Worm (Caenorhabditis elegans) whole organism, L4 larva: ENCODE results near the gene xpo-1.

ENCODE experiments used
- D1046.2 ChIP-seq: fragments of 200-800 bp; sonication (Bioruptor generic); IDR thresholded peaks from 2 replicates; pipeline ENCODE4 v1.3.6; 2022; ENCODE audit warnings: missing genetic modification characterization, missing compliant biosample characterization
- F44E2.7 ChIP-seq: fragments of 200-800 bp; sonication (Bioruptor generic); IDR thresholded peaks from 2 replicates; pipeline ENCODE4 v2.1.2; 2022; ENCODE audit warnings: missing genetic modification characterization, missing compliant biosample characterization
- F49E8.2 ChIP-seq: sonication (generic microtip); optimal IDR thresholded peaks from 2 replicates; lab custom pipeline; 2016; ENCODE audit warnings: missing compliant biosample characterization, mild to moderate bottlenecking, missing genetic modification characterization, borderline replicate concordance
- Y5F2A.4 ChIP-seq: fragments of 200-800 bp; sonication (Bioruptor generic); optimal IDR thresholded peaks from 2 replicates; lab custom pipeline; 2018; ENCODE audit warnings: mild to moderate bottlenecking, missing genetic modification characterization, missing compliant biosample characterization
- ama-1 ChIP-seq: fragments of 150-350 bp; optimal IDR thresholded peaks from 2 replicates; lab custom pipeline; 2014; ENCODE audit warnings: inconsistent platforms, mixed read lengths
- arid-1 ChIP-seq: fragments of 200-800 bp; sonication (Bioruptor generic); conservative IDR thresholded peaks from 2 replicates; pipeline ENCODE4 v1.3.6; 2022; ENCODE audit warnings: missing genetic modification reagents, missing genetic modification characterization, missing compliant biosample characterization
- ceh-28 ChIP-seq: fragments of 150-350 bp; optimal IDR thresholded peaks from 2 replicates; lab custom pipeline; 2014; ENCODE audit warnings: missing biosample characterization, missing genetic modification reagents, missing genetic modification characterization
- daf-12 ChIP-seq: fragments of 150-350 bp; optimal IDR thresholded peaks from 2 replicates; lab custom pipeline; 2014; ENCODE audit warnings: missing biosample characterization, missing genetic modification reagents, missing genetic modification characterization
- fkh-10 ChIP-seq: fragments of 150-350 bp; optimal IDR thresholded peaks from 2 replicates; lab custom pipeline; 2014; ENCODE audit warnings: missing biosample characterization, missing genetic modification reagents, missing genetic modification characterization
- hlh-11 ChIP-seq: fragments of 200-800 bp; sonication (Bioruptor generic); optimal IDR thresholded peaks from 2 replicates; lab custom pipeline; 2018; ENCODE audit warnings: mild to moderate bottlenecking, missing genetic modification characterization, missing compliant biosample characterization
- hlh-30 ChIP-seq: sonication (generic microtip); optimal IDR thresholded peaks from 2 replicates; lab custom pipeline; 2017; ENCODE audit warnings: antibody characterized with exemption, mild to moderate bottlenecking, missing genetic modification characterization, missing compliant biosample characterization; ENCODE audit not compliant: insufficient read depth
- hmg-1.1 ChIP-seq: fragments of 200-800 bp; sonication (Bioruptor generic); IDR thresholded peaks from 2 replicates; pipeline ENCODE4 v1.3.6; 2022; ENCODE audit warnings: missing genetic modification reagents, missing genetic modification characterization, missing compliant biosample characterization
- lim-7 ChIP-seq: fragments of 200-800 bp; sonication (Bioruptor generic); IDR thresholded peaks from 2 replicates; pipeline ENCODE4 v1.3.6; 2022; ENCODE audit warnings: missing genetic modification characterization, missing compliant biosample characterization
- lin-1 ChIP-seq: fragments of 200-800 bp; sonication (Bioruptor generic); IDR thresholded peaks from 2 replicates; pipeline ENCODE4 v1.3.6; 2022; ENCODE audit warnings: missing genetic modification reagents, missing genetic modification characterization, missing compliant biosample characterization
- lin-39 ChIP-seq: fragments of 150-350 bp; optimal IDR thresholded peaks from 2 replicates; lab custom pipeline; 2014; ENCODE audit warnings: missing biosample characterization, missing genetic modification reagents, missing genetic modification characterization
- lsy-2 ChIP-seq, 2 experiments: fragments of 150-350 bp in 1 of 2; sonication (generic microtip) in 1 of 2; optimal IDR thresholded peaks; 2 replicates each; lab custom pipeline; 2014 to 2017; ENCODE audit warnings: missing biosample characterization in 2 of 2, missing genetic modification characterization in 2 of 2
- madf-9 ChIP-seq: fragments of 200-800 bp; sonication (Bioruptor generic); conservative IDR thresholded peaks from 2 replicates; pipeline ENCODE4 v1.3.6; 2022; ENCODE audit warnings: missing genetic modification reagents, missing genetic modification characterization, missing compliant biosample characterization
- mdl-1 ChIP-seq, 2 experiments: fragments of 150-350 bp in 1 of 2; sonication (generic microtip) in 1 of 2; optimal IDR thresholded peaks; 2 replicates each; lab custom pipeline; 2014 to 2017; ENCODE audit warnings: missing biosample characterization in 2 of 2, missing genetic modification characterization in 2 of 2
- mep-1 ChIP-seq: fragments of 150-350 bp; sonication (generic microtip); optimal IDR thresholded peaks from 3 replicates; lab custom pipeline; 2014; ENCODE audit warnings: missing biosample characterization, missing genetic modification characterization
- mxl-3 ChIP-seq: fragments of 200-800 bp; sonication (Bioruptor generic); optimal IDR thresholded peaks from 2 replicates; lab custom pipeline; 2018; ENCODE audit warnings: mild to moderate bottlenecking, missing genetic modification characterization, missing compliant biosample characterization
- nhr-11 ChIP-seq: fragments of 150-350 bp; optimal IDR thresholded peaks from 2 replicates; lab custom pipeline; 2014; ENCODE audit warnings: missing biosample characterization, missing genetic modification characterization
- nhr-28 ChIP-seq: fragments of 150-350 bp; optimal IDR thresholded peaks from 2 replicates; lab custom pipeline; 2014; ENCODE audit warnings: missing biosample characterization, missing genetic modification characterization
- nhr-41 ChIP-seq: fragments of 200-800 bp; sonication (Bioruptor generic); IDR thresholded peaks from 2 replicates; pipeline ENCODE4 v1.3.6; 2022; ENCODE audit warnings: missing genetic modification reagents, missing genetic modification characterization, missing compliant biosample characterization
- pha-4 ChIP-seq, 2 experiments: fragments of 150-350 bp in 1 of 2; fragments of 200-800 bp in 1 of 2; sonication (Bioruptor generic) in 1 of 2; IDR thresholded peaks in 1 of 2; optimal IDR thresholded peaks in 1 of 2; 2 replicates each; pipeline versions ENCODE4 v1.3.6 to Lab custom; 2014 to 2022; ENCODE audit warnings: missing genetic modification characterization in 2 of 2, missing genetic modification reagents in 2 of 2, missing biosample characterization in 1 of 2, missing compliant biosample characterization in 1 of 2
- php-3 ChIP-seq: fragments of 200-800 bp; sonication (Bioruptor generic); IDR thresholded peaks from 2 replicates; pipeline ENCODE4 v1.3.6; 2022; ENCODE audit warnings: missing genetic modification reagents, missing genetic modification characterization, missing compliant biosample characterization
- pqm-1 ChIP-seq: sonication (generic microtip); optimal IDR thresholded peaks from 2 replicates; lab custom pipeline; 2017; ENCODE audit warnings: missing biosample characterization, missing genetic modification characterization
- rbr-2 ChIP-seq: sonication (generic microtip); optimal IDR thresholded peaks from 2 replicates; lab custom pipeline; 2016; ENCODE audit warnings: missing genotype, missing genetic modification characterization, missing compliant biosample characterization
- sdz-12 ChIP-seq: fragments of 200-800 bp; sonication (Bioruptor generic); optimal IDR thresholded peaks from 2 replicates; lab custom pipeline; 2018; ENCODE audit warnings: mild to moderate bottlenecking, missing genetic modification characterization, missing compliant biosample characterization
- set-16 ChIP-seq: fragments of 200-800 bp; sonication (Bioruptor generic); IDR thresholded peaks from 2 replicates; pipeline ENCODE4 v1.3.6; 2022; ENCODE audit warnings: missing genetic modification reagents, missing genetic modification characterization, missing compliant biosample characterization
- unc-62 ChIP-seq, 3 experiments: fragments of 150-350 bp in 1 of 3; sonication (generic microtip); optimal IDR thresholded peaks in 2 of 3; peaks in 1 of 3; 1 replicate in 1 of 3; 2 replicates in 2 of 3; lab custom pipeline; 2014 to 2017; ENCODE audit warnings: missing biosample characterization in 3 of 3, missing genetic modification characterization in 3 of 3, missing genetic modification reagents in 3 of 3, missing genotype in 1 of 3
- vab-7 ChIP-seq: fragments of 200-800 bp; sonication (Bioruptor generic); IDR thresholded peaks from 2 replicates; pipeline ENCODE4 v1.3.6; 2022; ENCODE audit warnings: missing genetic modification reagents, missing genetic modification characterization, missing compliant biosample characterization
- zag-1 ChIP-seq: fragments of 150-350 bp; optimal IDR thresholded peaks from 2 replicates; lab custom pipeline; 2014; ENCODE audit warnings: missing biosample characterization, missing genetic modification characterization
- ztf-7 ChIP-seq: fragments of 150-350 bp; optimal IDR thresholded peaks from 2 replicates; lab custom pipeline; 2014; ENCODE audit warnings: missing biosample characterization, missing genetic modification characterization

Gene xpo-1

DNA sequence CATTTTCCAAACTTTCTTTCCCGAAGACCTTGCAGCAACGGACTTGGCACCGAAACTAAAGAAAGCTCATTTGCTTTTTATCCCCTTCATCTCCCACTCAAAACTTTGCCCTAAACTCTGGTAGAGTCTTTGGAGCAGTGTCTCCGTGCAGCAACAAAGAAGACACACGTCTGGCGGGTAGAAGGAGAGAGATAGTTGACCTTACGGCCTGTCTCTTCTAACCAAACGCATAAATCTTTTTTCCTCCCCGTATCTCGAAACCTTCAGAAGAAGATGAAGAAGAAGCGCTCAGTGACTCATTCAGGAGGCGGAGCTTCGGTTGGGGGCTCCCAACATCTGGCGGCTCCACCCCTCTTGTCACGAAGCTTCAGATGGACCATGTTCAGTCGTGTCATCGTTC is 21.5 kb downstream of the xpo-1 start (continued):
- no peak for TF ChIP-seq lin-1 (GFP tag; lab: Robert Waterston, UW)
- no peak for TF ChIP-seq fkh-10
- TF ChIP-seq hmg-1.1 (GFP tag; lab: Robert Waterston, UW), result no peak
- TF ChIP-seq daf-12 (tag; lab: Kevin White, UChicago), result no peak
- TF ChIP-seq, all 104 proteins: peak for 0

DNA sequence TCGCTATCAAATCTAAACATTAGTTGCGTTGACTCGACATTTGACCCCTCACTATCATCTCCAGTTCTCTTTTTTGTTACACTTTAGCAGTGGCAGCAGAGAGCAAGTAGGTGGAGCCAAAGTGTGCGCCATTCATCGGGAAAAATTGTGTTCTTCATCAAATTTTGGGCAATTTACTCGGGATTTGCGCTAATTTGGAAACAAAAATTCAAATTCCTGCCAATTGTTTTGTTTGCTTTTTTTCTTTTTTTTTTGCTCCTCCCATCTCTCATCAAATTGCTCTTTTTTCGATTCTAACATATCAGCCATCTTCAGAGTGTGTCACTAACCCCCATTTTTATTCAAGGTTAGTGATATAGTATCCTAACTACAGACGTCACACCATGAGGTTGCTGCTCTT is 22.1 kb downstream of the xpo-1 start, which contains the start of gene mig-6:
TSS of gene mig-6 (plus strand) at position 301 of the 400 bp plus-strand sequence.
- TF ChIP-seq sdz-12 (GFP tag; lab: Kevin White, UChicago), result no peak
- no peak for TF ChIP-seq ztf-7 (tag; lab: Kevin White, UChicago)
- no peak for TF ChIP-seq pha-4 (GFP tag; IDR thresholded peaks at IDR 0.05; lab: Robert Waterston, UW)
- TF ChIP-seq pha-4 (tag; optimal IDR thresholded peaks at IDR 0.05; lab: Kevin White, UChicago), result no peak
- no peak for TF ChIP-seq F49E8.2 (tag; lab: Kevin White, UChicago)
- no peak for TF ChIP-seq lim-7
- no peak for TF ChIP-seq rbr-2 (tag; lab: Kevin White, UChicago)
- TF ChIP-seq Y5F2A.4 (GFP tag; lab: Kevin White, UChicago), result no peak
- TF ChIP-seq zag-1 (tag; lab: Kevin White, UChicago), result no peak
- no peak for TF ChIP-seq php-3
- TF ChIP-seq ama-1 (lab: Kevin White, UChicago), result no peak
- TF ChIP-seq mxl-3 (GFP tag; lab: Kevin White, UChicago), result no peak
- TF ChIP-seq D1046.2 (GFP tag; lab: Robert Waterston, UW), result no peak
- no peak for TF ChIP-seq vab-7 (GFP tag; lab: Robert Waterston, UW)
- TF ChIP-seq, all 104 proteins: peak for 0

DNA sequence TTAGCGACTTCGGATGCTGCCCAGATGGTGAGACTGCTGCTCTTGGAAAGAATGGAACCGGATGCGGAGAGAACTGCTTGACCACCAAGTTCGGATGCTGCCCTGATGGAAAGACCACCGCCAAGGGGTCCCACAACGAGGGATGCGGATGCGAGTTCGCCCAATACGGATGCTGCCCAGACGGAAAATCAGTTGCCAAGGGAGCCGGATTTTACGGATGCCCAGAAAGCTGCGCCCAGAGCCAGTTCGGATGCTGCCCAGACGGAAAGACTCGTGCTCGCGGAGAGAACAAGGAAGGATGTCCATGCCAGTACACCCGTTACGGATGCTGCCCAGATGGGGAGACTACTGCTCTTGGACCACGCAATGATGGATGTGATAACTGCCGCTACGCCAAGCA is 26.1 kb downstream of the xpo-1 start:
- TF ChIP-seq unc-62 (GFP tag; optimal IDR thresholded peaks at IDR 0.05 in 1 of 2; lab: Kevin White, UChicago) (no peak), unc-62 (tag; optimal IDR thresholded peaks at IDR 0.05; lab: Kevin White, UChicago) (no peak), nhr-11 (tag; lab: Kevin White, UChicago) (no peak), lin-39 (tag; lab: Kevin White, UChicago) (no peak), F44E2.7 (GFP tag; lab: Robert Waterston, UW) (no peak), set-16 (GFP tag; lab: Robert Waterston, UW) (peak; percentile 85), ama-1 (lab: Kevin White, UChicago) (no peak), lsy-2 (tag; optimal IDR thresholded peaks at IDR 0.05; lab: Kevin White, UChicago) (no peak)

DNA sequence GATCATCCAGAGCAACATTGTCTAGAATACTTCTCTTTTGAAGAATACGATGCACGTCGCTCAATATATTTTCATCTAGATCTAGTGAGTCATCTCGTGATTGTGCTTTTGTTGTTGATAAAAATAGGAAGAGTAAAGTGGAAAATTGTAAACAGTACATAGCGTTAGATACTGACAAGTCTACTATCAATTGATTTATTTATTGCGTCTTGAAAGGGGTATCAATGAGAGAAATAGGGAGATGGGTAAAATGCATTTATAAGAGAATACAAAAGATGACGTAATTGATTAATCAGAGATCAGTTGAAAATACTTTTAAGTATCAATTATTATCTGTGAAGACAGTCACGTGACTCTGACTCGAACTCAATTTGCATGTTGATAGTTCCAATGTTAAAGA is 32.0 kb downstream of the xpo-1 start, which contains the start of gene txt-5:
TSS of gene txt-5 (minus strand) at position 224 of the 400 bp plus-strand sequence.
- TF ChIP-seq mep-1 (tag; lab: Kevin White, UChicago) (peak; percentile 53), ceh-28 (tag; lab: Kevin White, UChicago) (no peak), unc-62 (GFP tag; optimal IDR thresholded peaks at IDR 0.05 in 1 of 2; lab: Kevin White, UChicago) (peak in 1 of 2 experiments; percentile 62), unc-62 (tag; optimal IDR thresholded peaks at IDR 0.05; lab: Kevin White, UChicago) (no peak), mdl-1 (tag; optimal IDR thresholded peaks at IDR 0.05; lab: Kevin White, UChicago) (peak in 1 of 2 experiments; percentile 46), madf-9 (no peak), hlh-30 (tag; lab: Kevin White, UChicago) (peak; percentile 45), hlh-11 (tag; lab: Kevin White, UChicago) (peak; percentile 2), nhr-28 (peak; percentile 46), pqm-1 (no peak)

DNA sequence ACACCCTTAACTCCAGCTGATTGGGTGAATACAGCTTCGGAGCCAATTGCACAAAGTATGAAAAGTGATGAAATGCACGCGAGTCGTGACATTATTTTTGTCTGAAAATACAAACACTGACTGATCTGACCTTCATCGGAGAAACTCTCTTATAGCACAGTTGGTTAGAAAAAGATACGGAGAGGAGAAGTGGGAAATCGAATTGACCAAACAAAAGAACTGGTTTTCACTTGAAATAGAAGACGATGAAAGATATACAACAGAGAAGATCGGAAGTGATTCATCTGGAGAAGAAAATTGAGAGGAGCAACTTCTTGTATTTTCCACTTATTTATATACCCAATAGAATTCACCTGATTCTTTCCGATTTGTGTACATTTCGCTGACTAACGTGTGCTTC is 32.9 kb downstream of the xpo-1 start, which contains the start of gene ttr-33:
TSS of gene ttr-33 (minus strand) at position 101 of the 400 bp plus-strand sequence.
- no peak for TF ChIP-seq arid-1 (GFP tag; lab: Robert Waterston, UW)
- peak; percentile 5 for TF ChIP-seq ama-1 (lab: Kevin White, UChicago)
- no peak for TF ChIP-seq nhr-41 (GFP tag; lab: Robert Waterston, UW)
- TF ChIP-seq pha-4 (GFP tag; IDR thresholded peaks at IDR 0.05; lab: Robert Waterston, UW), result no peak
- no peak for TF ChIP-seq pha-4 (tag; optimal IDR thresholded peaks at IDR 0.05; lab: Kevin White, UChicago)
- TF ChIP-seq nhr-28, result peak; percentile 4
- TF ChIP-seq, all 104 proteins: peak for 2
